Worm (Caenorhabditis elegans) whole organism, L4 larva: ENCODE data around the gene mec-17.

Experiments
- R02D3.7 ChIP-seq: fragments of 150-350 bp; sonication (generic microtip); optimal IDR thresholded peaks from 3 replicates; lab custom pipeline; 2014; ENCODE audit warnings: missing biosample characterization, missing genetic modification characterization
- nhr-102 ChIP-seq: sonication (generic microtip); optimal IDR thresholded peaks from 2 replicates; lab custom pipeline; 2016; ENCODE audit warnings: mild to moderate bottlenecking, missing genetic modification characterization, moderate library complexity, missing compliant biosample characterization
- nhr-237 ChIP-seq: sonication (generic microtip); optimal IDR thresholded peaks from 2 replicates; lab custom pipeline; 2017; ENCODE audit warnings: missing biosample characterization, missing genetic modification characterization
- nhr-48 ChIP-seq: sonication (generic microtip); optimal IDR thresholded peaks from 2 replicates; lab custom pipeline; 2016; ENCODE audit warnings: mild to moderate bottlenecking, missing genetic modification characterization, missing compliant biosample characterization
- nhr-6 ChIP-seq: fragments of 150-350 bp; optimal IDR thresholded peaks from 2 replicates; lab custom pipeline; 2014; ENCODE audit warnings: missing biosample characterization, missing genetic modification characterization
- tag-97 ChIP-seq: fragments of 200-800 bp; sonication (Bioruptor generic); IDR thresholded peaks from 2 replicates; pipeline ENCODE4 v1.3.6; 2022; ENCODE audit warnings: missing genetic modification characterization, missing compliant biosample characterization
- ztf-11 ChIP-seq: fragments of 150-350 bp; optimal IDR thresholded peaks from 2 replicates; lab custom pipeline; 2014; ENCODE audit warnings: missing biosample characterization, missing genetic modification characterization

- no peak for TF ChIP-seq nhr-6 (tag; lab: Kevin White, UChicago)
- TF ChIP-seq nhr-102 (tag; lab: Kevin White, UChicago), result peak; percentile 30
- no peak for TF ChIP-seq tag-97 (GFP tag; lab: Robert Waterston, UW)
- TF ChIP-seq ztf-11, result no peak
- no peak for TF ChIP-seq R02D3.7 (tag; lab: Kevin White, UChicago)
- TF ChIP-seq nhr-237 (tag; lab: Kevin White, UChicago), result no peak
- peak; percentile 71 for TF ChIP-seq nhr-48
Measured at ce11 chrIV:8026361-8026760, 39.4 kb upstream of the mec-17 start.
